Fruit fly (Drosophila melanogaster): ENCODE data around the gene CG32485.

Gene CG32485

dm6 chr3L:3052110-3052871 lies 2.2 kb downstream of the CG32485 start, which contains the start of gene CG1271 (continued):
- TF ChIP-seq CG7786 (GFP tag; optimal IDR thresholded peaks at IDR 0.05) (peak; percentile 66), gro (GFP tag; optimal IDR thresholded peaks at IDR 0.05) (peak; percentile 90), Dek (tag; optimal IDR thresholded peaks at IDR 0.05) (peak; percentile 12), lmd (GFP tag; IDR thresholded peaks at IDR 0.05) (peak; percentile 68), CG5245 (GFP tag; optimal IDR thresholded peaks at IDR 0.05) (peak; percentile 51), Trl (optimal IDR thresholded peaks at IDR 0.05) (no peak), Trl (GFP tag; optimal IDR thresholded peaks at IDR 0.05) (peak; percentile 73), CG16815 (GFP tag; optimal IDR thresholded peaks at IDR 0.05) (peak; percentile 5), ERR (GFP tag; optimal IDR thresholded peaks at IDR 0.05) (peak; percentile 51), kah (GFP tag; optimal IDR thresholded peaks at IDR 0.05) (peak; percentile 59), CG8765 (GFP tag; IDR thresholded peaks at IDR 0.05) (no peak), B-H1 (GFP tag; IDR thresholded peaks at IDR 0.05) (no peak), exex (tag; optimal IDR thresholded peaks at IDR 0.05) (peak; percentile 80), CG1529 (GFP tag; optimal IDR thresholded peaks at IDR 0.05) (peak; percentile 20), CG9797 (GFP tag; optimal IDR thresholded peaks at IDR 0.05) (peak; percentile 76), ham (GFP tag; IDR thresholded peaks at IDR 0.05) (no peak), Nf-YC (tag; optimal IDR thresholded peaks at IDR 0.05) (peak; percentile 78), Atf6 (GFP tag; IDR thresholded peaks at IDR 0.05) (no peak), Vsx1 (GFP tag; optimal IDR thresholded peaks at IDR 0.05) (no peak), CG1647 (GFP tag; optimal IDR thresholded peaks at IDR 0.05) (peak; percentile 65), CG12219 (GFP tag; optimal IDR thresholded peaks at IDR 0.05) (no peak), Mad (GFP tag; optimal IDR thresholded peaks at IDR 0.05) (peak; percentile 61), fd96Cb (tag; optimal IDR thresholded peaks at IDR 0.05) (peak; percentile 32), BEAF-32 (GFP tag; optimal IDR thresholded peaks at IDR 0.05) (peak; percentile 65), Myb (GFP tag; optimal IDR thresholded peaks at IDR 0.05) (peak; percentile 58), grau (tag; optimal IDR thresholded peaks at IDR 0.05) (peak; percentile 68), odd (GFP tag; optimal IDR thresholded peaks at IDR 0.05) (peak; percentile 35), CG6175 (GFP tag; IDR thresholded peaks at IDR 0.05) (no peak), cas (GFP tag; IDR thresholded peaks at IDR 0.05) (no peak), CG10321 (GFP tag; IDR thresholded peaks at IDR 0.05) (no peak), CG17568 (GFP tag; optimal IDR thresholded peaks at IDR 0.05) (no peak), aop (GFP tag; IDR thresholded peaks at IDR 0.05) (no peak), trem (tag; optimal IDR thresholded peaks at IDR 0.05) (peak; percentile 90), Awh (GFP tag; IDR thresholded peaks at IDR 0.05) (no peak), CG8359 (GFP tag; optimal IDR thresholded peaks at IDR 0.05; ENCODE audit: borderline replicate concordance) (no peak), tap (tag; optimal IDR thresholded peaks at IDR 0.05) (peak; percentile 60), ato (GFP tag; IDR thresholded peaks at IDR 0.05; ENCODE audit: partially characterized antibody) (no peak), CG3281 (GFP tag; optimal IDR thresholded peaks at IDR 0.05) (peak; percentile 74), Drgx (GFP tag; IDR thresholded peaks at IDR 0.05) (no peak), CG14710 (tag; optimal IDR thresholded peaks at IDR 0.05) (peak; percentile 92), CG13123 (GFP tag; optimal IDR thresholded peaks at IDR 0.05) (peak; percentile 30), wor (GFP tag; IDR thresholded peaks at IDR 0.05) (no peak), pb (GFP tag; optimal IDR thresholded peaks at IDR 0.05) (no peak), CG9215 (GFP tag; IDR thresholded peaks at IDR 0.05) (peak; percentile 66), CG3995 (GFP tag; optimal IDR thresholded peaks at IDR 0.05) (peak; percentile 57), CG17612 (GFP tag; IDR thresholded peaks at IDR 0.05) (no peak), CG33213 (GFP tag; optimal IDR thresholded peaks at IDR 0.05) (peak; percentile 60), Side (GFP tag; optimal IDR thresholded peaks at IDR 0.05) (peak; percentile 82), CG3065 (GFP tag; optimal IDR thresholded peaks at IDR 0.05) (no peak), rib (GFP tag; IDR thresholded peaks at IDR 0.05) (peak; percentile 60), Dip2 (GFP tag; IDR thresholded peaks at IDR 0.05) (no peak)

All from whole organism, embryonic.